Fruit fly (Drosophila melanogaster): ENCODE results near the gene CG33181.
A peak's percentile ranks its signal among the peaks of the same experiment; 100 is the strongest.

CG33181 gene

DNA sequence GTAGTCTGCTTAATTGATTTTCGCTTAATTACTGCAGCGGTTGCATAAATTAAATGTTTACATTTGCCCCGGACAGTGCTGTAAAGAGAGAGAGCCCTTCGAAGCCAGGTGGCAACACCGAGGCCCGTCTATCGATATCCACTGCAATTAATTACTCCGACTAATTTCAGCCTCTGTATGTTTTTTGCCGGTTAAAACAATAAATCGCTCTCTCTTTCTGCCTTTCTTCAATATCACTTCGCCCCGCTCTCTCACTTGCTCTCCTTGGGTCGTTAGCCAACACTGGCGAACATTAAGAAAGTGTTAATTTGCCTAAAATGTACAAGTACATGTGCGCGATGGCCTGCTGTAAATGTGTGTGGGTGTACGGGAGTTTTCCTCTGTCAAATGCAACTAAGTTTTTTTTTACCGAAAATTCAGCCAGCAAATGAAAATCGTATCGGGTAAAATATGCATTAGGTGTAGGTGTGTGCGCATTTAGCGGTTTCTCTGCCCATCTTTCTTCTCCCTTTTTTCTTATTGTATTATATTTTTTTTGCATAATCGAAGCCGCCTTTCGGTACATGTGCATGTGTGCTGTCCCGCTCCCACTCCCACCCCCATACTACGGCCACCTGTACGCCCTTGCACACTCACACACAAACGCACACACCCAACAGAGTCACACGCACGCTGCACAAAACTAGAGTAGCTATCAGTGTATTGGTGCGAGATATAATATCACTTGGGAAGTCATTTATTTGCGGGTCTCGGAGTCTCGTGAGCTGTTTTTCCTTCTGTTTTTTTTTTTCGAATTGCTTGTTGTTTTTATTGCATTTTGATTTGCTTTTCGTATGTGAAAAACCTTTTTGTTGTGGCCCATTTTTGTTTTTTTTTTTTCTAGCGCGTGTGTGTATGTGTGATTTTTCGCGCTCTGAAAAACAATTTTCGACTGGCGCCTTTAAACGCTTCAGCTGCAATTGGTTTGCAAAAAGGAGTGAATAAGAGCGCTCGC is 72.6 kb downstream of the CG33181 start:
- TF ChIP-seq pan (optimal IDR thresholded peaks at IDR 0.05) (no peak), Dll (optimal IDR thresholded peaks at IDR 0.05) (peak; percentile 54), CG8478 (optimal IDR thresholded peaks at IDR 0.05) (peak; percentile 46)
